Fruit fly (Drosophila melanogaster): ENCODE measurements around the gene spri.

- TF ChIP-seq CG1621 (tag; optimal IDR thresholded peaks at IDR 0.05) (peak; percentile 18), achi (GFP tag; optimal IDR thresholded peaks at IDR 0.05) (peak; percentile 18), CG10669 (GFP tag; optimal IDR thresholded peaks at IDR 0.05) (peak; percentile 62), net (GFP tag; optimal IDR thresholded peaks at IDR 0.05) (peak; percentile 14), pdm3 (GFP tag; optimal IDR thresholded peaks at IDR 0.05) (peak; percentile 34), CG31627 (GFP tag; optimal IDR thresholded peaks at IDR 0.05) (no peak), Lpt (GFP tag; optimal IDR thresholded peaks at IDR 0.05) (no peak), Sox102F (GFP tag; optimal IDR thresholded peaks at IDR 0.05) (no peak), fd85E (GFP tag; optimal IDR thresholded peaks at IDR 0.05) (no peak), vri (GFP tag; optimal IDR thresholded peaks at IDR 0.05) (no peak), OdsH (GFP tag; optimal IDR thresholded peaks at IDR 0.05) (peak; percentile 31)
Measured at dm6 chrX:10580459-10581103, 4.6 kb downstream of the spri start.

All from whole organism, prepupa.